Fruit fly (Drosophila melanogaster): ENCODE measurements around the gene CG16753.

The CG16753 gene

DNA sequence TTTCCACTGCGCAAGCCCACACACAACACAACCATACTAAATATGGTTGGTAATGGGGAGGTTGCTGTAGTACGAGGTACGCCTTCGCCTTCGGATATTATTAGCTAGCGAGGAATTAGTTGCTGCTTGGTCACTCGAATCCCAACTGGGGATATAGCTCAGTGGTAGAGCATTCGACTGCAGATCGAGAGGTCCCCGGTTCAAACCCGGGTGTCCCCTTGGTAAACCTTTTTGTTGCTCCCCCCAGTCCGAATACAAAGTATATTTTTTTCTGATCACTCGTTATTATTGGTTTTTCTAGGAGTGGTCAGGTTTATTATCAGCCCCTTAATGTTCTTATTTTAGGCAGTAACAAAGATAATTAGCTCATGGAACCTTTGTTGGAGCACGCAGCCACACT lies 40.7 kb downstream of the CG16753 start (continued):
- TF ChIP-seq jim (GFP tag; optimal IDR thresholded peaks at IDR 0.05) (no peak), Rel (GFP tag; optimal IDR thresholded peaks at IDR 0.05) (no peak), Rel (tag; optimal IDR thresholded peaks at IDR 0.05) (no peak), psq (GFP tag; optimal IDR thresholded peaks at IDR 0.05) (no peak), Dif (GFP tag; optimal IDR thresholded peaks at IDR 0.05; ENCODE audit: partially characterized antibody) (peak; percentile 24), lola (GFP tag; optimal IDR thresholded peaks at IDR 0.05) (no peak), CG9705 (GFP tag; optimal IDR thresholded peaks at IDR 0.05) (no peak), dl (GFP tag; optimal IDR thresholded peaks at IDR 0.05; ENCODE audit: insufficient read depth in 1 of 2, partially characterized antibody in 2 of 2) (no peak)

DNA sequence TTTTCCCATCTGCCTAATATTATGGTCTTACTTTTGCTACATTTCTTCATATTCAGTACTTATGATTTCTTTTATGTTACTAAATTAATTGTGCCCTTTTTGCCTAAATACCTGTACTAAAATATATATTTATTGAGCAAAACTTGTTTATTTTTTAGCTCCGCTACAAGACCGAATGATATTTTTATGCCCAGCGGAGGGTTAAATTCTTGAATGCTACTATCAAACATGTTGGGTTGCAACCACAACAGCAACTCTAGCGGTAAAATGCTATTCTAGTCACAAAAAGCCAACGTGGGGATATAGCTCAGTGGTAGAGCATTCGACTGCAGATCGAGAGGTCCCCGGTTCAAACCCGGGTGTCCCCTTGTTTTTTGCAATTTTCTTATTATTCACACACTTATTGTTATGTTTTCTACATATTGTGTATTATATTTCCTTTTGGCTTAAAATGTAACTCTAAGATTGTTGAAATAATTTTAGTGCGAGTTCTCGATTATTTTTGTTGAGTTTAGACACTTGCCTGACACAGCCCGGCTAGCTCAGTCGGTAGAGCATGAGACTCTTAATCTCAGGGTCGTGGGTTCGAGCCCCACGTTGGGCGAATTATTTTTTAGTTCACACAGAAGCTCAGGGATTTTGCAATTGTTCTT lies 41.3 kb downstream of the CG16753 start:
- TF ChIP-seq Dif (GFP tag; optimal IDR thresholded peaks at IDR 0.05; ENCODE audit: partially characterized antibody) (no peak), usp (GFP tag; optimal IDR thresholded peaks at IDR 0.05) (no peak), Abd-B (GFP tag; optimal IDR thresholded peaks at IDR 0.05) (no peak), fru (GFP tag; optimal IDR thresholded peaks at IDR 0.05) (peak; percentile 55), ey (GFP tag; optimal IDR thresholded peaks at IDR 0.05) (peak; percentile 19), HLH106 (tag; optimal IDR thresholded peaks at IDR 0.05) (peak; percentile 54), Sp1 (GFP tag; optimal IDR thresholded peaks at IDR 0.05) (peak; percentile 49), Vsx2 (GFP tag; optimal IDR thresholded peaks at IDR 0.05; ENCODE audit: partially characterized antibody) (no peak), rgr (GFP tag; optimal IDR thresholded peaks at IDR 0.05) (peak; percentile 46), tai (GFP tag; optimal IDR thresholded peaks at IDR 0.05) (no peak), dmrt93B (GFP tag; optimal IDR thresholded peaks at IDR 0.05) (no peak), sv (GFP tag; optimal IDR thresholded peaks at IDR 0.05) (no peak), dsf (GFP tag; optimal IDR thresholded peaks at IDR 0.05; ENCODE audit: borderline replicate concordance) (no peak), Mio (GFP tag; optimal IDR thresholded peaks at IDR 0.05) (no peak), h (GFP tag; optimal IDR thresholded peaks at IDR 0.05) (peak; percentile 20), woc (GFP tag; optimal IDR thresholded peaks at IDR 0.05) (no peak), Hnf4 (GFP tag; optimal IDR thresholded peaks at IDR 0.05) (no peak), CG9705 (GFP tag; optimal IDR thresholded peaks at IDR 0.05) (no peak), brk (GFP tag; optimal IDR thresholded peaks at IDR 0.05) (peak; percentile 19), GATAd (GFP tag; optimal IDR thresholded peaks at IDR 0.05) (no peak), CG32264 (GFP tag; optimal IDR thresholded peaks at IDR 0.05) (no peak), Myc (optimal IDR thresholded peaks at IDR 0.05) (no peak), Hr78 (GFP tag; optimal IDR thresholded peaks at IDR 0.05) (no peak), br (GFP tag; optimal IDR thresholded peaks at IDR 0.05) (peak; percentile 14), foxo (GFP tag; optimal IDR thresholded peaks at IDR 0.05) (peak in 1 of 2 experiments; percentile 59), Dfd (GFP tag; optimal IDR thresholded peaks at IDR 0.05) (no peak), sage (GFP tag; optimal IDR thresholded peaks at IDR 0.05) (peak; percentile 21), OdsH (GFP tag; optimal IDR thresholded peaks at IDR 0.05) (peak; percentile 25), Jra (GFP tag; optimal IDR thresholded peaks at IDR 0.05) (no peak), psq (GFP tag; optimal IDR thresholded peaks at IDR 0.05) (no peak)

DNA sequence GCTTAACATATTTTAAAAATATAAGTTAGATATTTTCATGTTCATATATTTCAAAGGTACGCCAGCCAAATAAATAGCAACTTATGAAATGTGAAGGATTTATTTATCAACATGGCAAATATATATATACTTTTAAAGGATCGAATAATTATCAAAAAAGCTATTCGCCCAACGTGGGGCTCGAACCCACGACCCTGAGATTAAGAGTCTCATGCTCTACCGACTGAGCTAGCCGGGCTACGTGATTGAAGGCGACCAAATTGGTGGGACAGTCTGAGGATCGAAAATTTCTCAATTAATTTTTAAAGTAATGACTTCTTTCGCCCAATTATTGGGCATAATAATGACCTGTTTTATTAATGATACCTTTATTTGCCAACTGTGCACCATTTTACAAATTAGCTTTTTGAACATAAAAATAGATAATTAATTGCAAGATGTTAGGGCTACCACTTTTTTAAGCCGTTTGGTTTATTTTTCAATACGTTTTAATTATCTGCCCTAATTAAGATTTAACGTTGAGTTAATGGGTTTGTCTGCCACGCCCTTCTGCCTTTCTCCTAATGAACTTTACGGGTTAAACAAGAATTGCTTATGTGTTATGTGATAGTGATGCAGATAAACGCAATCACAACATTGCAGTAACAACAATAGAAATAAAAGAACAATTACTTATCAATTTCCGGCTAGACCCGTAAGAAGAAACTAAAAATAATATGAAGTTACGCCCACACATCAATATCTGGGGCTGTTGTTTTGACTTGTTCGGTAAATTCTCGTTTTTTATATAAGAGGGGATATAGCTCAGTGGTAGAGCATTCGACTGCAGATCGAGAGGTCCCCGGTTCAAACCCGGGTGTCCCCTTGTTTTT lies 42.1 kb downstream of the CG16753 start:
- peak; percentile 1 for TF ChIP-seq CrebA (GFP tag; optimal IDR thresholded peaks at IDR 0.05; ENCODE audit: borderline replicate concordance)
- no peak for TF ChIP-seq Mio (GFP tag; optimal IDR thresholded peaks at IDR 0.05)
- peak; percentile 22 for TF ChIP-seq Dif (GFP tag; optimal IDR thresholded peaks at IDR 0.05; ENCODE audit: partially characterized antibody)
